Worm (Caenorhabditis elegans): Measurements from ENCODE around the gene baf-1.

DNA sequence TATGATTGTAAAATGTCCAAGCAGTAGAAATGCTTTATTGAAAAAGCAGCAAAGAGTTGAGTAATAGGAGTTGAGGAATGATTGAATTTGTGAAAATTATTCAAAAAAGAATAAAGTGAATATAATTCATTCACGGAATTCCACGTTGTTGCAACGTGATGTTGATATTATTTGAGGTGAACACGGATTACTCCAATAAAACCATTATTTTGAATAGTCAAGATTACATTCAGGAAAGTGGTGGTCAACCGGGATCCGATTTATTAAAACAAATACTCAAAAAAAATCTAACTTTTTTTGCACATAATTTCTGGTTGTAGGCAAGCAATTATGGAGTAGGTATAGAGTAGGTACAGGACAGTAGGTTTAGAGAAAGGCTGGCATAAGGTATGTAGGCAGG lies 18.1 kb downstream of the baf-1 start, which contains the start of gene bre-3:
- no peak for TF ChIP-seq ztf-6 (GFP tag; IDR thresholded peaks at IDR 0.05)
- no peak for TF ChIP-seq nhr-90 (tag; optimal IDR thresholded peaks at IDR 0.05)
- no peak for TF ChIP-seq mcd-1 (GFP tag; IDR thresholded peaks at IDR 0.05)
- no peak for TF ChIP-seq madf-6 (GFP tag; IDR thresholded peaks at IDR 0.05)
- no peak for TF ChIP-seq T26A5.8 (tag; optimal IDR thresholded peaks at IDR 0.05)
- no peak for TF ChIP-seq efl-1 (GFP tag; optimal IDR thresholded peaks at IDR 0.05)
- no peak for TF ChIP-seq snpc-1.3 (tag; optimal IDR thresholded peaks at IDR 0.05; ENCODE audit: insufficient read depth)
- no peak for TF ChIP-seq snpc-4 (GFP tag; optimal IDR thresholded peaks at IDR 0.05)
- TF ChIP-seq snpc-4 (tag; optimal IDR thresholded peaks at IDR 0.05) = no peak
- TF ChIP-seq ccch-3 (GFP tag; optimal IDR thresholded peaks at IDR 0.05) = no peak
